Worm (Caenorhabditis elegans) whole organism, L1 larva: ENCODE measurements around the gene lars-1.

Experiments used
- C16A3.4 ChIP-seq: fragments of 150-350 bp; optimal IDR thresholded peaks from 2 replicates; lab custom pipeline; 2014; ENCODE audit warnings: missing biosample characterization, missing genetic modification characterization
- elt-3 ChIP-seq, 6 experiments: fragments of 150-350 bp in 1 of 6; sonication (generic microtip); optimal IDR thresholded peaks; 2 replicates each; lab custom pipeline; 2017 to 2018; ENCODE audit warnings: missing biosample characterization in 6 of 6, missing genetic modification characterization in 6 of 6, inconsistent platforms in 1 of 6
- fos-1 ChIP-seq: fragments of 150-350 bp; optimal IDR thresholded peaks from 2 replicates; lab custom pipeline; 2014; ENCODE audit warnings: missing biosample characterization, missing genetic modification characterization
- lin-35 ChIP-seq, 2 experiments: fragments of 150-350 bp; optimal IDR thresholded peaks; 2 replicates each; lab custom pipeline; 2014; ENCODE audit warnings: missing biosample characterization in 2 of 2, missing genetic modification characterization in 2 of 2, missing genetic modification reagents in 2 of 2
- mab-9 ChIP-seq: fragments of 200-800 bp; sonication (Bioruptor generic); IDR thresholded peaks from 2 replicates; pipeline ENCODE4 v1.3.6; 2022; ENCODE audit warnings: missing genetic modification reagents, missing genetic modification characterization, missing compliant biosample characterization
- nhr-237 ChIP-seq: fragments of 150-350 bp; optimal IDR thresholded peaks from 2 replicates; lab custom pipeline; 2014; ENCODE audit warnings: missing biosample characterization, missing genetic modification characterization
- nhr-28 ChIP-seq: fragments of 150-350 bp; optimal IDR thresholded peaks from 2 replicates; lab custom pipeline; 2014; ENCODE audit warnings: missing biosample characterization, missing genetic modification characterization
- skn-1 ChIP-seq: fragments of 150-350 bp; optimal IDR thresholded peaks from 2 replicates; lab custom pipeline; 2014; ENCODE audit warnings: missing biosample characterization, missing genetic modification characterization
- snpc-4 ChIP-seq: fragments of 150-350 bp; optimal IDR thresholded peaks from 2 replicates; lab custom pipeline; 2014; ENCODE audit warnings: missing biosample characterization, missing genetic modification characterization
- unc-130 ChIP-seq: fragments of 150-350 bp; optimal IDR thresholded peaks from 2 replicates; lab custom pipeline; 2017; ENCODE audit warnings: missing biosample characterization, missing genetic modification characterization, inconsistent platforms
- unc-86 ChIP-seq: sonication (generic microtip); optimal IDR thresholded peaks from 2 replicates; lab custom pipeline; 2016; ENCODE audit warnings: missing genetic modification characterization, missing compliant biosample characterization
- zag-1 ChIP-seq: fragments of 150-350 bp; optimal IDR thresholded peaks from 2 replicates; lab custom pipeline; 2014; ENCODE audit warnings: missing biosample characterization, missing genetic modification characterization

ce11 chrIII:4231372-4231771 is 44.8 kb upstream of the lars-1 start:
- TF ChIP-seq mab-9 (GFP tag; lab: Robert Waterston, UW) (no peak), zag-1 (no peak), nhr-237 (no peak), snpc-4 (tag; lab: Kevin White, UChicago) (no peak), nhr-28 (tag; lab: Kevin White, UChicago) (no peak), skn-1 (tag; lab: Kevin White, UChicago) (no peak), fos-1 (tag; lab: Kevin White, UChicago) (no peak), unc-130 (tag; lab: Kevin White, UChicago) (no peak), C16A3.4 (tag; lab: Kevin White, UChicago) (no peak), lin-35 (GFP tag; optimal IDR thresholded peaks at IDR 0.05; lab: Kevin White, UChicago) (no peak), unc-86 (tag; lab: Kevin White, UChicago) (no peak), elt-3 (tag; optimal IDR thresholded peaks at IDR 0.05; lab: Kevin White, UChicago) (no peak)
